Worm (Caenorhabditis elegans) whole organism, midembryonic: ENCODE data around the gene srz-91.

ENCODE experiments used
- T22C8.4 ChIP-seq: fragments of 200-800 bp; sonication (Bioruptor generic); IDR thresholded peaks from 2 replicates; pipeline ENCODE4 v1.3.6; 2022; ENCODE audit warnings: missing genetic modification characterization, missing compliant biosample characterization
- cog-1 ChIP-seq: sonication (generic microtip); optimal IDR thresholded peaks from 2 replicates; lab custom pipeline; 2016; ENCODE audit warnings: missing genetic modification characterization, missing compliant biosample characterization
- flt-1 ChIP-seq: fragments of 200-800 bp; sonication (Bioruptor generic); IDR thresholded peaks from 2 replicates; pipeline ENCODE4 v1.3.6; 2022; ENCODE audit warnings: missing genetic modification characterization, missing compliant biosample characterization
- ztf-29 ChIP-seq: fragments of 200-800 bp; sonication (Bioruptor generic); IDR thresholded peaks from 2 replicates; pipeline ENCODE4 v1.3.6; 2022; ENCODE audit warnings: missing genetic modification reagents, missing genetic modification characterization, missing compliant biosample characterization

The srz-91 gene

ce11 chrV:17655205-17655604, 47.3 kb downstream of the srz-91 start:
- TF ChIP-seq flt-1 (GFP tag; lab: Robert Waterston, UW) = no peak
- TF ChIP-seq ztf-29 (GFP tag; lab: Robert Waterston, UW) = no peak
- TF ChIP-seq cog-1 = no peak
- TF ChIP-seq T22C8.4 (GFP tag; lab: Robert Waterston, UW) = no peak

ce11 chrV:17658824-17659223, 50.9 kb downstream of the srz-91 start:
- TF ChIP-seq ztf-29 (GFP tag; lab: Robert Waterston, UW) = no peak
